Fruit fly (Drosophila melanogaster): ENCODE measurements around the gene CG15888.

CG15888 gene

DNA sequence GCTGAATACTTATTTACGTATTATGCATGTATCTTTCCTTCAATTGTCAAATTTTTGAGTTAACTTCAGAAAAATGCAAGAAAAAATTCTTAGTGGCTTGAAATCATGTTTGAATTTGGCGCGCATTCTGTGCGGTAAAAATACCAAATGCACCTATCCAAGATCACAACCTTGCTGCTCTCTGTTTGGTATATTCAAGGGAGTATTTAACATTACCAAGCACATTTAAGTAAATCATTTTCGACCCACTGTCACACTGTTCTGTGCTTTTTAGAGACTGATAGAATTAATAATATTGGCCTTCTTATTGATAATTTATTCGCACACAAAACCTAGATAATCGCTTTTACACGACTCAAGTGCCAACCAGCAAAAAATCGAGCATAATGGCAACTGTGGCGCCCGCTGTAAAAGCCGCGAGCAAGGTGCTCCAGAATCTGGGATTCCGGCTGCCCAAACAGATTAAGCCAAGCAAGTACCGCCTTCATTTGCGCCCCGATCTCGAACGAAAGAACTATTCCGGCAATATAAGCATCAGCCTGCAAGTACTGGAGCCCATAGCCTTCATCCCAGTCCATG lies 22.9 kb upstream of the CG15888 start:
- TF ChIP-seq lola (GFP tag; optimal IDR thresholded peaks at IDR 0.05), result no peak
- TF ChIP-seq Hnf4 (GFP tag; optimal IDR thresholded peaks at IDR 0.05), result peak; percentile 30
- no peak for TF ChIP-seq fru (GFP tag; optimal IDR thresholded peaks at IDR 0.05)
- TF ChIP-seq HLH106 (tag; optimal IDR thresholded peaks at IDR 0.05), result no peak
- TF ChIP-seq h (GFP tag; optimal IDR thresholded peaks at IDR 0.05), result no peak
- no peak for TF ChIP-seq Rel (GFP tag; optimal IDR thresholded peaks at IDR 0.05)
- peak; percentile 46 for TF ChIP-seq Rel (tag; optimal IDR thresholded peaks at IDR 0.05)
- TF ChIP-seq dmrt93B (GFP tag; optimal IDR thresholded peaks at IDR 0.05), result no peak

DNA sequence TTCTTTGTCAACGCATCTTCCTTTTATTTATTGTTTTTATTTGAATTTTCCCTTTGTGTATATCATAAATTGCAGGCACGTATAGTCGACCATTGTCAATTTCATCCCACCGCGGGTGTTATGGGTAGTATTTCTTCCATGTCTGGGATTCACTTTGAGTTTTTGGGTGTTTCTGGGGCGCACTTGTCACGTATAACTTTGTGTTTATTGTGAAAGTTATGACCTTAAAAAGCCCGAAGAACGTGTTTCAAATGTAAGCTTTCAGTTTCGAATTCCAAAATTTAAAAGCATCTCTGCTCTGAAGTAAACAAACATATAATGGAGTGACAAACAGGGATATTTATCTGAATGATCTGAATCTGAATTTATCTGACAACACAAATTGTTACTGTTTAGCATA lies 20.3 kb upstream of the CG15888 start:
- TF ChIP-seq dmrt93B (GFP tag; optimal IDR thresholded peaks at IDR 0.05) (no peak), usp (GFP tag; optimal IDR thresholded peaks at IDR 0.05) (no peak), Rel (GFP tag; optimal IDR thresholded peaks at IDR 0.05) (no peak), Rel (tag; optimal IDR thresholded peaks at IDR 0.05) (peak; percentile 58), sv (GFP tag; optimal IDR thresholded peaks at IDR 0.05) (no peak), jim (GFP tag; optimal IDR thresholded peaks at IDR 0.05) (no peak)

DNA sequence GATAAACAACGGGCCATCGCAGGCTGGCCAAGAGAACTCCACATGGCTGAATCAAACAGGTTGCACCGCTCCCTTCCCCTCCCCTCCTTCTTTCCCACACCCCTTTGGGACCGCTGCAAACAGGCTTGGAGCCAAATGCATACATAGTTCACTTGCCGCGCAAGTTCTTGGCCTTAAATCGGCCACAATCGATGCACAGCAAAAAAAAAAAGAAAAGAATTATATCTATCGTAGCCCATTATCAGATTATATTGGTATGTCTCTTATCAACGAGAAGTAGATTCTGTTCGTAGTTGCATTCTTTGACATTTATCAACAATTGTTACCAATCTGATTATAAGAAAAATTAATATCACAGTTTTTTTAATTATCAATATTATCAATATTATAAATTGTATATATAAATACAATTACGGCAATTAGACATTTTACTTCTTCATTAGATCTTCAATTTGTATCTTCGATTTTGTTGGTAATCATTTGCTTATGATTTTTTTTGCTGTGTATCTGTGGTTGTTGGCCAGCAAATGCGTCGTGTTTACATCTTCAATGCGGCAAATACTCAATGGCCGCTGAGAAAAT lies 19.1 kb upstream of the CG15888 start:
- TF ChIP-seq Vsx2 (GFP tag; optimal IDR thresholded peaks at IDR 0.05; ENCODE audit: partially characterized antibody) (peak; percentile 71), Dfd (GFP tag; optimal IDR thresholded peaks at IDR 0.05) (no peak), dsf (GFP tag; optimal IDR thresholded peaks at IDR 0.05; ENCODE audit: borderline replicate concordance) (no peak), GATAd (GFP tag; optimal IDR thresholded peaks at IDR 0.05) (no peak), CrebA (GFP tag; optimal IDR thresholded peaks at IDR 0.05; ENCODE audit: borderline replicate concordance) (no peak), ey (GFP tag; optimal IDR thresholded peaks at IDR 0.05) (peak; percentile 34), jim (GFP tag; optimal IDR thresholded peaks at IDR 0.05) (no peak), brk (GFP tag; optimal IDR thresholded peaks at IDR 0.05) (no peak), rgr (GFP tag; optimal IDR thresholded peaks at IDR 0.05) (peak; percentile 78), OdsH (GFP tag; optimal IDR thresholded peaks at IDR 0.05) (peak; percentile 85), foxo (GFP tag; optimal IDR thresholded peaks at IDR 0.05) (peak in 1 of 2 experiments; percentile 82), dmrt93B (GFP tag; optimal IDR thresholded peaks at IDR 0.05) (peak; percentile 72), CG9705 (GFP tag; optimal IDR thresholded peaks at IDR 0.05) (peak; percentile 45), Abd-B (GFP tag; optimal IDR thresholded peaks at IDR 0.05) (no peak), Rel (GFP tag; optimal IDR thresholded peaks at IDR 0.05) (no peak), Rel (tag; optimal IDR thresholded peaks at IDR 0.05) (no peak), lola (GFP tag; optimal IDR thresholded peaks at IDR 0.05) (no peak), tai (GFP tag; optimal IDR thresholded peaks at IDR 0.05) (no peak), Hnf4 (GFP tag; optimal IDR thresholded peaks at IDR 0.05) (peak; percentile 37), h (GFP tag; optimal IDR thresholded peaks at IDR 0.05) (peak; percentile 61), dl (GFP tag; optimal IDR thresholded peaks at IDR 0.05; ENCODE audit: insufficient read depth in 1 of 2, partially characterized antibody in 2 of 2) (peak in 1 of 2 experiments; percentile 11), Mio (GFP tag; optimal IDR thresholded peaks at IDR 0.05) (no peak), usp (GFP tag; optimal IDR thresholded peaks at IDR 0.05) (no peak), Hr78 (GFP tag; optimal IDR thresholded peaks at IDR 0.05) (no peak), Sp1 (GFP tag; optimal IDR thresholded peaks at IDR 0.05) (peak; percentile 91), sv (GFP tag; optimal IDR thresholded peaks at IDR 0.05) (no peak), HLH106 (tag; optimal IDR thresholded peaks at IDR 0.05) (peak; percentile 81), Jra (GFP tag; optimal IDR thresholded peaks at IDR 0.05) (no peak), CG32264 (GFP tag; optimal IDR thresholded peaks at IDR 0.05) (no peak), Dif (GFP tag; optimal IDR thresholded peaks at IDR 0.05; ENCODE audit: partially characterized antibody) (peak; percentile 79), woc (GFP tag; optimal IDR thresholded peaks at IDR 0.05) (peak; percentile 36), N (GFP tag; optimal IDR thresholded peaks at IDR 0.05) (no peak), sage (GFP tag; optimal IDR thresholded peaks at IDR 0.05) (no peak), fru (GFP tag; optimal IDR thresholded peaks at IDR 0.05) (peak; percentile 78), Hr83 (GFP tag; optimal IDR thresholded peaks at IDR 0.05; ENCODE audit: poor library complexity, severe bottlenecking) (no peak), psq (GFP tag; optimal IDR thresholded peaks at IDR 0.05) (peak; percentile 85), br (GFP tag; optimal IDR thresholded peaks at IDR 0.05) (peak; percentile 19), Myc (optimal IDR thresholded peaks at IDR 0.05) (no peak), pan (optimal IDR thresholded peaks at IDR 0.05) (no peak)

Measured in whole organism, wandering third instar larva.